Worm (Caenorhabditis elegans): ENCODE data around the gene vit-3.

DNA sequence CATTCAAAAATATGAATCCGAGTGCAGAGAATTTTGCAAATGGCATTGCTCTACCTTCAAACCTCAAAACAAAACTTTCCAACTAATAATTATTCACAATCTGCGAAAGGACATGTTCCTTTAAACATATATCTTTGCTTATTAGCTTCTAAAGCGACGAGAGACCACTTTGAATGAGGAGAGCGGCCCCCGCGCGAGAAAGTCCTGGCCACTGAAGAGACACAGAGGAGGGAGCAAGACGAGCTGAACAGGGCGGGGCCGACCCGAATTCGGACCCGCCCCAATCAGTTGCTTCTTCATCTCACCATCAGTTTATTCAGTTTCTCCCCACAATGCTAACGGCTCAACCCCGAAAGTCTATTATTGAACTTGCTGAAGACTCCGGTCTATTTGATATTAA is 13.3 kb upstream of the vit-3 start, which contains the start of gene T27A10.2:
- no peak for TF ChIP-seq ceh-13 (GFP tag; optimal IDR thresholded peaks at IDR 0.05)
- TF ChIP-seq F13C5.2 (tag; optimal IDR thresholded peaks at IDR 0.05): no peak
- no peak for TF ChIP-seq hmg-4 (GFP tag; optimal IDR thresholded peaks at IDR 0.05)
- TF ChIP-seq B0310.2 (tag; optimal IDR thresholded peaks at IDR 0.05): no peak
- no peak for TF ChIP-seq hnd-1 (tag; optimal IDR thresholded peaks at IDR 0.05)
- TF ChIP-seq ama-1 (optimal IDR thresholded peaks at IDR 0.05): no peak
- no peak for TF ChIP-seq scrt-1 (GFP tag; IDR thresholded peaks at IDR 0.05)
- TF ChIP-seq ceh-36 (tag; optimal IDR thresholded peaks at IDR 0.05): no peak

Data from whole organism, early embryonic.